Worm (Caenorhabditis elegans) whole organism, early embryonic: ENCODE results near the gene W03C9.1.

Experiments used
- aly-1 ChIP-seq: sonication (generic microtip); optimal IDR thresholded peaks from 2 replicates; lab custom pipeline; 2016; ENCODE audit warnings: missing genetic modification characterization, missing compliant biosample characterization
- hmbx-1 ChIP-seq: sonication (generic microtip); optimal IDR thresholded peaks from 2 replicates; lab custom pipeline; 2016; ENCODE audit warnings: mild to moderate bottlenecking, missing genetic modification characterization, missing compliant biosample characterization
- tbx-11 ChIP-seq: fragments of 200-800 bp; sonication (Bioruptor generic); IDR thresholded peaks from 2 replicates; pipeline ENCODE4 v1.3.6; 2022; ENCODE audit warnings: missing genetic modification characterization, missing compliant biosample characterization

DNA sequence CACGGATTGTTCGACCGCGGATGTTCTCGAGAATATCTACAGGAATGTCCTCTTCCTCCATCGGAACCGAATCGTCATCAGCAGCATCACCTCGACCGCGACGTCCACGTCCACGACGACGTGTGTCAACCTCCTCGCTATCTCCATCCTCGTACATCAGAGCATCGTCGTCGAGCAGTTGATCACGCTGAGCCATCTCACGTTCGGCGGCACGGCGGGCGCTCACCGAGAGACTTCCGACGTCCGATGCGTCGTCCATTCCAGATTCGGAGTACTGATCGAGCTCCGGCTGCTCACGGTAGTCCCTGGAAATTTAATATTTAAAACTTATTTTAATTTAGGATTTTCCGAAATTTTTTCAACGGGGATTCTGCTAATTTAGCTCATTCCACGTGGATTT is 44.1 kb upstream of the W03C9.1 start:
- TF ChIP-seq hmbx-1, result no peak
- TF ChIP-seq tbx-11 (GFP tag; lab: Robert Waterston, UW), result no peak
- no peak for TF ChIP-seq aly-1 (tag; lab: Kevin White, UChicago)
